Worm (Caenorhabditis elegans) whole organism, midembryonic: ENCODE data around the gene ceh-82.

Source experiments
- flt-1 ChIP-seq: fragments of 200-800 bp; sonication (Bioruptor generic); IDR thresholded peaks from 2 replicates; pipeline ENCODE4 v1.3.6; 2022; ENCODE audit warnings: missing genetic modification characterization, missing compliant biosample characterization
- klf-2 ChIP-seq: fragments of 200-800 bp; sonication (Bioruptor generic); conservative IDR thresholded peaks from 2 replicates; pipeline ENCODE4 v1.3.6; 2022; ENCODE audit warnings: missing genetic modification reagents, missing genetic modification characterization, missing compliant biosample characterization
- med-1 ChIP-seq: sonication (generic microtip); optimal IDR thresholded peaks from 2 replicates; lab custom pipeline; 2017; ENCODE audit warnings: missing genetic modification characterization, mild to moderate bottlenecking, missing compliant biosample characterization, antibody characterized with exemption, missing genetic modification reagents; ENCODE audit not compliant: insufficient read depth
- ref-1 ChIP-seq: fragments of 200-800 bp; sonication (Bioruptor generic); conservative IDR thresholded peaks from 2 replicates; pipeline ENCODE4 v1.3.6; 2022; ENCODE audit warnings: missing genetic modification reagents, missing genetic modification characterization, missing compliant biosample characterization
- tab-1 ChIP-seq: fragments of 200-800 bp; sonication (Bioruptor generic); IDR thresholded peaks from 2 replicates; pipeline ENCODE4 v1.3.6; 2022; ENCODE audit warnings: missing genetic modification characterization, missing compliant biosample characterization
- ztf-23 ChIP-seq: fragments of 200-800 bp; sonication (Bioruptor generic); IDR thresholded peaks from 2 replicates; pipeline ENCODE4 v1.3.6; 2022; ENCODE audit warnings: missing genetic modification reagents, missing genetic modification characterization, missing compliant biosample characterization
- ztf-29 ChIP-seq: fragments of 200-800 bp; sonication (Bioruptor generic); IDR thresholded peaks from 2 replicates; pipeline ENCODE4 v1.3.6; 2022; ENCODE audit warnings: missing genetic modification reagents, missing genetic modification characterization, missing compliant biosample characterization

- TF ChIP-seq ref-1 (GFP tag; lab: Robert Waterston, UW) (no peak), flt-1 (GFP tag; lab: Robert Waterston, UW) (no peak), med-1 (GFP tag; lab: Kevin White, UChicago) (no peak), ztf-23 (GFP tag; lab: Robert Waterston, UW) (no peak), klf-2 (no peak), tab-1 (GFP tag; lab: Robert Waterston, UW) (no peak), ztf-29 (GFP tag; lab: Robert Waterston, UW) (no peak)
These were observed 24.0 kb downstream of the ceh-82 start, which contains the start of gene F36H5.17 for ce11 chrII:1756072-1756471.
